Worm (Caenorhabditis elegans) whole organism, L4 larva: ENCODE results near the gene clc-26.

Experiments used
- ZK546.5 ChIP-seq, 2 experiments: sonication (generic microtip); optimal IDR thresholded peaks; 2 replicates each; lab custom pipeline; 2017; ENCODE audit warnings: missing biosample characterization in 2 of 2, missing genetic modification characterization in 2 of 2
- aha-1 ChIP-seq: fragments of 150-350 bp; peaks from one replicate; lab custom pipeline; 2014; ENCODE audit warnings: missing biosample characterization, missing genetic modification characterization
- ceh-28 ChIP-seq: fragments of 150-350 bp; optimal IDR thresholded peaks from 2 replicates; lab custom pipeline; 2014; ENCODE audit warnings: missing biosample characterization, missing genetic modification reagents, missing genetic modification characterization
- ces-1 ChIP-seq: fragments of 150-350 bp; sonication (generic microtip); optimal IDR thresholded peaks from 4 replicates; lab custom pipeline; 2014; ENCODE audit warnings: missing biosample characterization, missing genetic modification reagents, missing genetic modification characterization
- dmd-8 ChIP-seq: fragments of 200-800 bp; sonication (Bioruptor generic); IDR thresholded peaks from 2 replicates; pipeline ENCODE4 v1.3.6; 2022; ENCODE audit warnings: missing genetic modification characterization, missing compliant biosample characterization
- egl-43 ChIP-seq: fragments of 200-800 bp; sonication (Bioruptor generic); IDR thresholded peaks from 2 replicates; pipeline ENCODE4 v1.3.6; 2022; ENCODE audit warnings: missing genetic modification reagents, missing genetic modification characterization, missing compliant biosample characterization
- hlh-11 ChIP-seq: fragments of 200-800 bp; sonication (Bioruptor generic); optimal IDR thresholded peaks from 2 replicates; lab custom pipeline; 2018; ENCODE audit warnings: mild to moderate bottlenecking, missing genetic modification characterization, missing compliant biosample characterization
- hmg-1.1 ChIP-seq: fragments of 200-800 bp; sonication (Bioruptor generic); IDR thresholded peaks from 2 replicates; pipeline ENCODE4 v1.3.6; 2022; ENCODE audit warnings: missing genetic modification reagents, missing genetic modification characterization, missing compliant biosample characterization
- lin-15B ChIP-seq: fragments of 150-350 bp; sonication (generic microtip); optimal IDR thresholded peaks from 3 replicates; lab custom pipeline; 2014; ENCODE audit warnings: missing biosample characterization, missing genetic modification characterization
- lin-38 ChIP-seq: fragments of 200-800 bp; sonication (Bioruptor generic); IDR thresholded peaks from 2 replicates; pipeline ENCODE4 v1.3.6; 2022; ENCODE audit warnings: missing genetic modification reagents, missing genetic modification characterization, missing compliant biosample characterization
- lir-3 ChIP-seq: sonication (generic microtip); optimal IDR thresholded peaks from 2 replicates; lab custom pipeline; 2016; ENCODE audit warnings: mild to moderate bottlenecking, missing genetic modification characterization, missing compliant biosample characterization
- madf-9 ChIP-seq: fragments of 200-800 bp; sonication (Bioruptor generic); conservative IDR thresholded peaks from 2 replicates; pipeline ENCODE4 v1.3.6; 2022; ENCODE audit warnings: missing genetic modification reagents, missing genetic modification characterization, missing compliant biosample characterization
- mdt-29 ChIP-seq: fragments of 200-800 bp; sonication (Bioruptor generic); IDR thresholded peaks from 2 replicates; pipeline ENCODE4 v1.3.6; 2022; ENCODE audit warnings: missing genetic modification reagents, missing genetic modification characterization, missing compliant biosample characterization
- mes-2 ChIP-seq: sonication (generic microtip); optimal IDR thresholded peaks from 2 replicates; lab custom pipeline; 2016; ENCODE audit warnings: missing genotype, mild to moderate bottlenecking, missing genetic modification characterization, missing compliant biosample characterization; ENCODE audit not compliant: poor library complexity, severe bottlenecking
- nhr-77 ChIP-seq: fragments of 150-350 bp; optimal IDR thresholded peaks from 2 replicates; lab custom pipeline; 2014; ENCODE audit warnings: missing biosample characterization, missing genetic modification characterization
- pha-4 ChIP-seq, 2 experiments: fragments of 150-350 bp in 1 of 2; fragments of 200-800 bp in 1 of 2; sonication (Bioruptor generic) in 1 of 2; IDR thresholded peaks in 1 of 2; optimal IDR thresholded peaks in 1 of 2; 2 replicates each; pipeline versions ENCODE4 v1.3.6 to Lab custom; 2014 to 2022; ENCODE audit warnings: missing genetic modification characterization in 2 of 2, missing genetic modification reagents in 2 of 2, missing biosample characterization in 1 of 2, missing compliant biosample characterization in 1 of 2
- saeg-2 ChIP-seq: fragments of 200-800 bp; sonication (Bioruptor generic); IDR thresholded peaks from 2 replicates; pipeline ENCODE4 v1.3.6; 2022; ENCODE audit warnings: missing genetic modification reagents, missing genetic modification characterization, missing compliant biosample characterization
- sdz-12 ChIP-seq: fragments of 200-800 bp; sonication (Bioruptor generic); optimal IDR thresholded peaks from 2 replicates; lab custom pipeline; 2018; ENCODE audit warnings: mild to moderate bottlenecking, missing genetic modification characterization, missing compliant biosample characterization
- set-16 ChIP-seq: fragments of 200-800 bp; sonication (Bioruptor generic); IDR thresholded peaks from 2 replicates; pipeline ENCODE4 v1.3.6; 2022; ENCODE audit warnings: missing genetic modification reagents, missing genetic modification characterization, missing compliant biosample characterization
- snpc-4 ChIP-seq: fragments of 150-350 bp; optimal IDR thresholded peaks from 2 replicates; lab custom pipeline; 2014; ENCODE audit warnings: missing biosample characterization, missing genetic modification characterization
- zfp-3 ChIP-seq: fragments of 200-800 bp; sonication (Bioruptor generic); conservative IDR thresholded peaks from 2 replicates; pipeline ENCODE4 v1.3.6; 2022; ENCODE audit warnings: missing genetic modification reagents, missing genetic modification characterization, missing compliant biosample characterization

The clc-26 gene

ce11 chrIII:981960-982359 is 48.9 kb downstream of the clc-26 start (continued):
- no peak for TF ChIP-seq nhr-77 (tag; lab: Kevin White, UChicago)
- no peak for TF ChIP-seq lin-15B (tag; lab: Kevin White, UChicago)
- no peak for TF ChIP-seq zfp-3 (GFP tag; lab: Robert Waterston, UW)
- TF ChIP-seq snpc-4 (tag; lab: Kevin White, UChicago): no peak
- TF ChIP-seq lir-3: no peak
- peak; percentile 59 for TF ChIP-seq ceh-28 (tag; lab: Kevin White, UChicago)
- TF ChIP-seq hmg-1.1: peak; percentile 59
- no peak for TF ChIP-seq madf-9
- TF ChIP-seq mdt-29 (GFP tag; lab: Robert Waterston, UW): no peak
- no peak for TF ChIP-seq ces-1 (GFP tag; lab: Kevin White, UChicago)
- peak; percentile 96 for TF ChIP-seq aha-1 (tag; lab: Kevin White, UChicago)
- TF ChIP-seq hlh-11 (tag; lab: Kevin White, UChicago): peak; percentile 34
- no peak for TF ChIP-seq sdz-12 (GFP tag; lab: Kevin White, UChicago)
- TF ChIP-seq saeg-2 (GFP tag; lab: Robert Waterston, UW): no peak

ce11 chrIII:978889-979288 is 52.0 kb downstream of the clc-26 start:
- TF ChIP-seq dmd-8 (GFP tag; lab: Robert Waterston, UW): no peak
- TF ChIP-seq set-16 (GFP tag; lab: Robert Waterston, UW): peak; percentile 90
- TF ChIP-seq mes-2 (tag; lab: Kevin White, UChicago): peak; percentile 31
- TF ChIP-seq egl-43: peak; percentile 48; the same call in 1 of the 2 replicates
- TF ChIP-seq ZK546.5 (tag; optimal IDR thresholded peaks at IDR 0.05; lab: Kevin White, UChicago): no peak
- TF ChIP-seq madf-9: no peak
- TF ChIP-seq ces-1 (GFP tag; lab: Kevin White, UChicago): no peak
- 0 out of 2 replicates have a peak, but pooled peaks have one; percentile 48 for TF ChIP-seq pha-4 (GFP tag; IDR thresholded peaks at IDR 0.05; lab: Robert Waterston, UW)
- no peak for TF ChIP-seq pha-4 (tag; optimal IDR thresholded peaks at IDR 0.05; lab: Kevin White, UChicago)
- 0 out of 2 replicates have a peak, but pooled peaks have one; percentile 21 for TF ChIP-seq lin-38
